Worm (Caenorhabditis elegans) whole organism, early embryonic: ENCODE measurements around the gene ZC204.13.
"Not testable (repeated sequence)": the region's sequence is repeated elsewhere in the genome, so short reads cannot be mapped to it uniquely, and the experiment has no call there.

Experiments used
- B0310.2 ChIP-seq: sonication (generic microtip); optimal IDR thresholded peaks from 2 replicates; lab custom pipeline; 2016; ENCODE audit warnings: mild to moderate bottlenecking, missing genetic modification characterization, missing compliant biosample characterization
- F13C5.2 ChIP-seq: sonication (generic microtip); optimal IDR thresholded peaks from 2 replicates; lab custom pipeline; 2017; ENCODE audit warnings: mild to moderate bottlenecking, missing genetic modification characterization, inconsistent platforms, missing compliant biosample characterization
- aly-1 ChIP-seq: sonication (generic microtip); optimal IDR thresholded peaks from 2 replicates; lab custom pipeline; 2016; ENCODE audit warnings: missing genetic modification characterization, missing compliant biosample characterization
- ama-1 ChIP-seq: fragments of 150-350 bp; optimal IDR thresholded peaks from 2 replicates; lab custom pipeline; 2014
- ceh-13 ChIP-seq: fragments of 200-800 bp; sonication (Bioruptor generic); optimal IDR thresholded peaks from 2 replicates; lab custom pipeline; 2018; ENCODE audit warnings: mild to moderate bottlenecking, missing genetic modification characterization, missing compliant biosample characterization
- ceh-36 ChIP-seq: sonication (generic microtip); optimal IDR thresholded peaks from 2 replicates; lab custom pipeline; 2016; ENCODE audit warnings: missing genetic modification characterization, inconsistent platforms, missing compliant biosample characterization
- ets-7 ChIP-seq: sonication (generic microtip); optimal IDR thresholded peaks from 2 replicates; lab custom pipeline; 2016; ENCODE audit warnings: missing genotype, missing genetic modification characterization, missing compliant biosample characterization
- flt-1 ChIP-seq: fragments of 200-800 bp; sonication (Bioruptor generic); IDR thresholded peaks from 2 replicates; pipeline ENCODE4 v1.3.6; 2022; ENCODE audit warnings: missing genetic modification characterization, missing compliant biosample characterization
- hmbx-1 ChIP-seq: sonication (generic microtip); optimal IDR thresholded peaks from 2 replicates; lab custom pipeline; 2016; ENCODE audit warnings: mild to moderate bottlenecking, missing genetic modification characterization, missing compliant biosample characterization
- hmg-4 ChIP-seq: fragments of 200-800 bp; sonication (Bioruptor generic); optimal IDR thresholded peaks from 2 replicates; lab custom pipeline; 2018; ENCODE audit warnings: mild to moderate bottlenecking, missing genetic modification characterization, missing compliant biosample characterization
- hnd-1 ChIP-seq: sonication (generic microtip); optimal IDR thresholded peaks from 2 replicates; lab custom pipeline; 2016; ENCODE audit warnings: missing genetic modification characterization, missing compliant biosample characterization
- pes-1 ChIP-seq: fragments of 200-800 bp; sonication (Bioruptor generic); IDR thresholded peaks from 2 replicates; pipeline ENCODE4 v1.3.6; 2022; ENCODE audit warnings: missing genetic modification reagents, missing genetic modification characterization, missing compliant biosample characterization
- scrt-1 ChIP-seq: fragments of 200-800 bp; sonication (Bioruptor generic); IDR thresholded peaks from 2 replicates; pipeline ENCODE4 v1.3.6; 2022; ENCODE audit warnings: missing genetic modification characterization, missing compliant biosample characterization
- sea-1 ChIP-seq: fragments of 200-800 bp; sonication (Bioruptor generic); conservative IDR thresholded peaks from 2 replicates; pipeline ENCODE4 v1.3.6; 2022; ENCODE audit warnings: missing genetic modification characterization, missing compliant biosample characterization
- tbx-11 ChIP-seq: fragments of 200-800 bp; sonication (Bioruptor generic); IDR thresholded peaks from 2 replicates; pipeline ENCODE4 v1.3.6; 2022; ENCODE audit warnings: missing genetic modification characterization, missing compliant biosample characterization
- tbx-37 ChIP-seq: fragments of 200-800 bp; sonication (Bioruptor generic); conservative IDR thresholded peaks from 2 replicates; pipeline ENCODE4 v1.3.6; 2022; ENCODE audit warnings: missing genetic modification reagents, missing genetic modification characterization, missing compliant biosample characterization
- tra-4 ChIP-seq: sonication (generic microtip); optimal IDR thresholded peaks from 2 replicates; lab custom pipeline; 2017; ENCODE audit warnings: missing genetic modification characterization, missing compliant biosample characterization

The ZC204.13 gene

DNA sequence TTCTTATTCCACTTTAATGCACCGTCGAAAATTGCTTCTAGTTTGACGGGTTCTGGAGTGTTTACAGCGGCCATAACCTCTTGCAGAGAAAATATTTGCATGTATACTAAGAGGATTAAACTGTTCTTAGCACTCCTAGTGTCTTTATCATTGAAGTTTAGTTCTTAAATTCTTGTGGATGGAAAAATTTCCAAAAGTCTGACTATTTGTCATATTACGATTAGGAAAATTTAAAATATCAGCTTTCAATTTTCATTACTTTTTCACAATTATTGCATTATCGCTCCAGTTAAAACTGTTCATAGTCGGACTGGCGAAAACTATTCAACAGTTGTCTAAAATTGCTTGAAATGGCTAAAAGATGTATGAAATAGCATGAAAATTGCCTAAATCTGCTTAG is at the start of gene ZC204.13:
TSS of gene ZC204.13 (minus strand) at position 101 of the 400 bp plus-strand sequence.
- TF ChIP-seq B0310.2 (tag; lab: Kevin White, UChicago); tbx-11 (GFP tag; lab: Robert Waterston, UW); scrt-1 (GFP tag; lab: Robert Waterston, UW): not testable (repeated sequence)

DNA sequence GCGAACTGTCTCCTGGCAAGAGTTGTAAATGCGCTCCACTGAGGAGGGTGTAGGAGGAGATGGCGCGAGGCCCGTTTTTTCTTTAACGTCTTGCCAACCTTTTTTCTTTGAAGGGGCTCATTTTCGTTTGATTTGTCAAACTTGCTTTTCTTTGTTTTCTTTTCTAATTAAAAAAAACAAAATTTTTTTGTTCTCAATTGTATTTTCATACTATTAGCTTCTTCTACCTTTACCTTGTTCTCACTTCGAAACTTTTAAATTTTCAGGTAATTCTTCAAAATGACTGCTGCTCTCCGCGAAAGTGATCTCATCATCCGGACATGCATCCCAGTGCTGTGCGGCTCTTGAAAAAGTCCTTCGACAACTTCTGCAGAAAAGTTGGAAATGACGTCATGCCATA is 49.2 kb upstream of the ZC204.13 start, which contains the start of gene fbxa-184:
TSS of gene fbxa-184 (plus strand) at position 301 of the 400 bp plus-strand sequence.
- no peak for TF ChIP-seq hnd-1 (tag; lab: Kevin White, UChicago)

DNA sequence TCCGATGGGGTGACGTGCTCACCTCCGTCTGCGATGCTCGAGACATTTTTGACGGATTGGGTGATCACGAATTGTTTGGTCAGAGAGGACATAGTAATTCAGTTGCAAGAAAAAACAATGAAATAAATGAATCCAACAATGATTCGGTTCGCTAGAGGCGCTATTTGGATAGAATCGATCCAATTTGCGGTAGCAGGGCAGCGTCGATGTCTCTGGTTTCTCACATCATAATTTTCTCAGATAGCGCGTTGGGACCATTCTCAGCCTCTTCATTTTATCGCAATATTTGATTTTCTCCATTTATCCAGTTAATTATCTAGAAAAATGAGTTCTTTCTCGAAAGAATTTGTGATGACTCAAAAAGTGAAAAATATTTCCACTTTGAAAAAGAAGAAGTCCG is 45.6 kb upstream of the ZC204.13 start, which contains the start of gene sdz-18:
TSS of gene sdz-18 (minus strand) at position 101 of the 400 bp plus-strand sequence.
- TF ChIP-seq flt-1 (GFP tag; lab: Robert Waterston, UW) (no peak), F13C5.2 (tag; lab: Kevin White, UChicago) (no peak), tra-4 (no peak), aly-1 (tag; lab: Kevin White, UChicago) (no peak), hnd-1 (tag; lab: Kevin White, UChicago) (no peak), ceh-13 (no peak), ama-1 (lab: Kevin White, UChicago) (no peak), scrt-1 (GFP tag; lab: Robert Waterston, UW) (no peak), hmbx-1 (tag; lab: Kevin White, UChicago) (no peak), tbx-37 (GFP tag; lab: Robert Waterston, UW) (no peak), ceh-36 (tag; lab: Kevin White, UChicago) (no peak), pes-1 (GFP tag; lab: Robert Waterston, UW) (no peak), hmg-4 (GFP tag; lab: Kevin White, UChicago) (no peak), tbx-11 (GFP tag; lab: Robert Waterston, UW) (no peak), B0310.2 (tag; lab: Kevin White, UChicago) (no peak), sea-1 (GFP tag; lab: Robert Waterston, UW) (no peak), ets-7 (no peak)

DNA sequence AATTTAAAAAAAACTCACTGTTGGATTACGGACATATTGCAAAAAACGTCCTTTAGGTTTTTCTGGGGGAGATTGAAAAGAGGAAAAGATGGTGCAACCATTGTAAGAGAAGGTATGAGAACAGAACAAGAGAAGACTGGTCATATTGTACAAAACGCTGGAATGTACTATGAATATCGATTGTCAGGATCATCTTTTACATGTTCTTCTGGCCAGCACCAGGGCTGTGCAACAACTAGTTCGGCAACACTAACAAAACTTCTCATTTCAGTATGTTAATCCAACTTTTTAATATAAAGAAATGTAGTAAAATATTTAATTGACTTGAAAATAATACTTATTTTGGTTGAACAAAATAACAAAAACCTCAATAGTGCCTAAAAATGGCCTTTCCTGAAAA is 42.6 kb upstream of the ZC204.13 start, which contains the start of gene fbxb-47:
TSS of gene fbxb-47 (minus strand) at position 101 of the 400 bp plus-strand sequence.
- TF ChIP-seq tbx-11 (GFP tag; lab: Robert Waterston, UW) (no peak), ceh-13 (no peak), flt-1 (GFP tag; lab: Robert Waterston, UW) (no peak), B0310.2 (tag; lab: Kevin White, UChicago) (no peak), tbx-37 (GFP tag; lab: Robert Waterston, UW) (no peak), pes-1 (GFP tag; lab: Robert Waterston, UW) (no peak), hmbx-1 (tag; lab: Kevin White, UChicago) (no peak), sea-1 (GFP tag; lab: Robert Waterston, UW) (no peak), tra-4 (no peak), scrt-1 (GFP tag; lab: Robert Waterston, UW) (no peak), F13C5.2 (tag; lab: Kevin White, UChicago) (no peak), aly-1 (tag; lab: Kevin White, UChicago) (no peak), ama-1 (lab: Kevin White, UChicago) (no peak), hnd-1 (tag; lab: Kevin White, UChicago) (no peak), ets-7 (no peak), ceh-36 (tag; lab: Kevin White, UChicago) (no peak), hmg-4 (GFP tag; lab: Kevin White, UChicago) (no peak)

DNA sequence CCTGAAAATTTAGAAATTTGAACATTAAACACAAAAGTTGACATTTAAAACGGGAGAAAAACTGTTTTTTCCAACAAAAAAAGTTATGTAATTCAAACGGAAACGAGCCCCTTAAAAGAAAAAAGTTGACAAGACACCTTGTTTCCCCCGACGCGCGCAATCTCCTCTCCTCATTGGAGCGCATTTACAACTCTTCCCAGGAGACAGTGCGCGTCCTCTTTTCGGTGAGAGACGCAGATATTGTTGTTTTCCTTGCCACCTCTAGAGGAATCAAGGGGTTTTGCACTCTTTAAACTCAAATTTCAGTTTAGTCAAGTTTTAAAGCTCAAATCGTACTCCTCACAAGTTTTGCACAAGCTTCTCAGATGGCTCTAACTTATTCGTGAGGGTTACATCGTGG is 35.1 kb upstream of the ZC204.13 start, which contains the start of gene F58E1.13:
TSS of gene F58E1.13 (minus strand) at position 12 of the 400 bp plus-strand sequence.
- TF ChIP-seq ceh-13 (no peak), ets-7 (no peak), hnd-1 (tag; lab: Kevin White, UChicago) (no peak), ceh-36 (tag; lab: Kevin White, UChicago) (no peak), ama-1 (lab: Kevin White, UChicago) (no peak), hmbx-1 (tag; lab: Kevin White, UChicago) (no peak)

DNA sequence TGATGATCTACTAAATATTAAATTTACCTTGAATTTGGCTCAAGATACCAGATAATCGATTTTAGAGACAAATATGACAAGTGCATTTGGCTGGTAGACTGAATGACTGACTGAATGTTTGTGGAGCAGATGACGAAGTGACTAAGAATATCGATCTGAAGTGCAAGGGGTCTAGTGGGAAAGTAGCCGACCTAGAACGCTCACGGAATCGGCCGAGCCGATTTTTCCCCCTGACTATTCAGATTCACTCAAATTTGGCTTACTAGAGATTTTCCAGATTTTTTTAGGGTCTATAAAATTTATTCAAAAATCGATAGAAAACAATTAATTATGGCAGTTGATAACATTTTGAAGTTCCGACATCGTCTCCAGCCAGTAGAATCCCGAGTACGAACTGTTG is 33.7 kb upstream of the ZC204.13 start, which contains the start of gene fbxc-26:
TSS of gene fbxc-26 (minus strand) at position 101 of the 400 bp plus-strand sequence.
- TF ChIP-seq hmg-4 (GFP tag; lab: Kevin White, UChicago) (no peak), tbx-11 (GFP tag; lab: Robert Waterston, UW) (no peak), F13C5.2 (tag; lab: Kevin White, UChicago) (no peak), ama-1 (lab: Kevin White, UChicago) (no peak), aly-1 (tag; lab: Kevin White, UChicago) (no peak), ets-7 (no peak), ceh-13 (no peak), pes-1 (GFP tag; lab: Robert Waterston, UW) (no peak)

DNA sequence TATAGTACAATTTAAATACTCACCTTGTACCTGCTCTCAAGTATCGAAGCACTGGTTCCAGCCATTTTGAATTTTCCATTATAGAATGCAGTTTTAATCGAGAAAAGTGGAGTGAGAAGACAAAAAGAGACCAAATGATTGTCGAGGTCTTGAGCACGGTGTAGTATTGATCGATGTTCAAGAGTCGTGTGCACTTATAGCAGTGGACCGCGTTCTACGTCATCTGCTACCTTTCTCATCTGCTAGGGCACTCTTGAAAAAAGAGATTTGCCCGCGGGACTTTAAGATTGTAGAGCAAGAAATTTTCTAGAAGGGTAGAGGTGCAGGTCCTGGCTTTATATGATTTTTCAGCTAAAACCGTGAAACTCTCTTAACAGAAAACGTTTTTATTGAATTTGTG is 32.0 kb upstream of the ZC204.13 start, which contains the start of gene fbxc-21:
TSS of gene fbxc-21 (minus strand) at position 101 of the 400 bp plus-strand sequence.
- TF ChIP-seq ets-7, result no peak
- TF ChIP-seq B0310.2 (tag; lab: Kevin White, UChicago), result no peak
- TF ChIP-seq hmg-4 (GFP tag; lab: Kevin White, UChicago), result no peak
- no peak for TF ChIP-seq sea-1 (GFP tag; lab: Robert Waterston, UW)
- TF ChIP-seq flt-1 (GFP tag; lab: Robert Waterston, UW), result no peak
- TF ChIP-seq ceh-13, result no peak
- TF ChIP-seq pes-1 (GFP tag; lab: Robert Waterston, UW), result no peak
- no peak for TF ChIP-seq hmbx-1 (tag; lab: Kevin White, UChicago)

DNA sequence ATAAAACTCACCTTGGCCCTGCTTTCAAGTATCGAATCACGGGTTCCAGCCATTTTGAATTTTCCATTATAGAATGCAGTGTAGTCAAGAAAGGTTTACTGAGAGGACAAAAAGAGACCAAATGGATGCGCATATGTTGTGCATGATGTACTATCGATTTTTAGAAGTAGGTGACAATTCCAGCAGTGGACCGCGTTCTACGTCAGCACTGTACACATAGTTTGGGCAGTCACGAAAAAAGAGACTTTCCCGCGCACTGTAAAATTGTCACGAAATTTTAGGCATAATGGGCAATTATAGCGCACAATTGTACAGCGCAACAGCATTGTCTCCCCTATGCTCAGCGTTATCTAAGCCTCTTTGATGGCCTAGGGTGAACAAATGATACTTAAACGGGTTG is 30.2 kb upstream of the ZC204.13 start, which contains the start of gene fbxc-22:
TSS of gene fbxc-22 (minus strand) at position 101 of the 400 bp plus-strand sequence.
- TF ChIP-seq sea-1 (GFP tag; lab: Robert Waterston, UW) (no peak), pes-1 (GFP tag; lab: Robert Waterston, UW) (no peak), aly-1 (tag; lab: Kevin White, UChicago) (no peak), ceh-13 (no peak), hnd-1 (tag; lab: Kevin White, UChicago) (no peak), tbx-37 (GFP tag; lab: Robert Waterston, UW) (no peak), scrt-1 (GFP tag; lab: Robert Waterston, UW) (no peak), tra-4 (no peak), B0310.2 (tag; lab: Kevin White, UChicago) (no peak), ets-7 (no peak), ama-1 (lab: Kevin White, UChicago) (no peak), tbx-11 (GFP tag; lab: Robert Waterston, UW) (no peak)
